Fruit fly (Drosophila melanogaster): ENCODE data around the gene CG32681.

Gene CG32681

dm6 chrX:10385757-10386156 is 4.6 kb upstream of the CG32681 start, which contains the start of the genes Psf3 and flw:
Gene Psf3 (minus strand): TSS chrX:10385861.
Gene flw (plus strand): TSS chrX:10385960.
- TF ChIP-seq Mnt (GFP tag; optimal IDR thresholded peaks at IDR 0.05) (no peak), cic (GFP tag; optimal IDR thresholded peaks at IDR 0.05) (peak; percentile 10), cnc (optimal IDR thresholded peaks at IDR 0.05) (no peak), CG7101 (tag; optimal IDR thresholded peaks at IDR 0.05) (peak; percentile 37), CG1620 (GFP tag; optimal IDR thresholded peaks at IDR 0.05) (peak; percentile 74), Crg-1 (GFP tag; optimal IDR thresholded peaks at IDR 0.05) (peak; percentile 39), toe (GFP tag; optimal IDR thresholded peaks at IDR 0.05) (peak; percentile 31), kay (GFP tag; ENCODE audit: borderline replicate concordance) (no peak), Clk (GFP tag; optimal IDR thresholded peaks at IDR 0.05) (no peak), CG33017 (tag; optimal IDR thresholded peaks at IDR 0.05) (no peak), CG5204 (GFP tag; optimal IDR thresholded peaks at IDR 0.05) (no peak), CG11617 (GFP tag; optimal IDR thresholded peaks at IDR 0.05) (no peak), CG12768 (GFP tag; optimal IDR thresholded peaks at IDR 0.05) (peak; percentile 31), tj (GFP tag; optimal IDR thresholded peaks at IDR 0.05) (no peak), ovo (GFP tag; optimal IDR thresholded peaks at IDR 0.05) (peak; percentile 51), bab1 (GFP tag; optimal IDR thresholded peaks at IDR 0.05) (peak; percentile 26), Hr96 (GFP tag; optimal IDR thresholded peaks at IDR 0.05) (no peak), CG7045 (GFP tag; optimal IDR thresholded peaks at IDR 0.05) (no peak), CG14711 (tag; optimal IDR thresholded peaks at IDR 0.05) (peak; percentile 8), pad (GFP tag; optimal IDR thresholded peaks at IDR 0.05) (peak; percentile 45)

dm6 chrX:10384947-10385346 is 3.8 kb upstream of the CG32681 start:
- TF ChIP-seq Crg-1 (GFP tag; optimal IDR thresholded peaks at IDR 0.05), result no peak

dm6 chrX:10375216-10375615 is 5.9 kb downstream of the CG32681 start, which contains the start of the genes CG32686 and CG2898:
Gene CG32686 (minus strand): TSS chrX:10375316.
Gene CG2898 (plus strand): TSS chrX:10375374.
- TF ChIP-seq Clk (GFP tag; optimal IDR thresholded peaks at IDR 0.05) (no peak), CG1620 (GFP tag; optimal IDR thresholded peaks at IDR 0.05) (no peak), toe (GFP tag; optimal IDR thresholded peaks at IDR 0.05) (no peak), Crg-1 (GFP tag; optimal IDR thresholded peaks at IDR 0.05) (no peak)

- TF ChIP-seq CG12768 (GFP tag; optimal IDR thresholded peaks at IDR 0.05) (peak; percentile 6), cic (GFP tag; optimal IDR thresholded peaks at IDR 0.05) (peak; percentile 79), Mnt (GFP tag; optimal IDR thresholded peaks at IDR 0.05) (peak; percentile 51), CG5204 (GFP tag; optimal IDR thresholded peaks at IDR 0.05) (no peak)
These were observed 10.7 kb downstream of the CG32681 start for dm6 chrX:10370201-10371038.

dm6 chrX:10369763-10370162 is 11.4 kb downstream of the CG32681 start:
- TF ChIP-seq Crg-1 (GFP tag; optimal IDR thresholded peaks at IDR 0.05), result peak; percentile 34
- TF ChIP-seq CG33017 (tag; optimal IDR thresholded peaks at IDR 0.05), result no peak
- TF ChIP-seq cnc (optimal IDR thresholded peaks at IDR 0.05), result no peak
- TF ChIP-seq CG12768 (GFP tag; optimal IDR thresholded peaks at IDR 0.05), result no peak
- TF ChIP-seq pad (GFP tag; optimal IDR thresholded peaks at IDR 0.05), result no peak
- TF ChIP-seq Mnt (GFP tag; optimal IDR thresholded peaks at IDR 0.05), result peak; percentile 49
- TF ChIP-seq Clk (GFP tag; optimal IDR thresholded peaks at IDR 0.05), result no peak
- TF ChIP-seq toe (GFP tag; optimal IDR thresholded peaks at IDR 0.05), result peak; percentile 15
- no peak for TF ChIP-seq bab1 (GFP tag; optimal IDR thresholded peaks at IDR 0.05)
- no peak for TF ChIP-seq CG1620 (GFP tag; optimal IDR thresholded peaks at IDR 0.05)

dm6 chrX:10369315-10369714 is 11.8 kb downstream of the CG32681 start:
- TF ChIP-seq Crg-1 (GFP tag; optimal IDR thresholded peaks at IDR 0.05), result no peak
- no peak for TF ChIP-seq CG11617 (GFP tag; optimal IDR thresholded peaks at IDR 0.05)
- no peak for TF ChIP-seq cnc (optimal IDR thresholded peaks at IDR 0.05)
- no peak for TF ChIP-seq CG1620 (GFP tag; optimal IDR thresholded peaks at IDR 0.05)
- no peak for TF ChIP-seq Clk (GFP tag; optimal IDR thresholded peaks at IDR 0.05)
- no peak for TF ChIP-seq ovo (GFP tag; optimal IDR thresholded peaks at IDR 0.05)

dm6 chrX:10367801-10368203 is 13.3 kb downstream of the CG32681 start, which contains the start of gene CG17841:
Gene CG17841 (plus strand): TSS chrX:10368052.
- peak; percentile 65 for TF ChIP-seq bab1 (GFP tag; optimal IDR thresholded peaks at IDR 0.05)
- peak; percentile 16 for TF ChIP-seq Mnt (GFP tag; optimal IDR thresholded peaks at IDR 0.05)
- no peak for TF ChIP-seq Clk (GFP tag; optimal IDR thresholded peaks at IDR 0.05)
- no peak for TF ChIP-seq ovo (GFP tag; optimal IDR thresholded peaks at IDR 0.05)
- TF ChIP-seq CG7101 (tag; optimal IDR thresholded peaks at IDR 0.05), result peak; percentile 2
- TF ChIP-seq cnc (optimal IDR thresholded peaks at IDR 0.05), result no peak
